Fruit fly (Drosophila melanogaster): Measurements from ENCODE around the gene CG13390.

CG13390 gene

dm6 chr2L:8376717-8377116 lies at the start of gene CG13390, which contains the start of gene CG17294:
Gene CG13390, minus strand, starts transcription at chr2L:8376797.
Gene CG17294, plus strand, starts transcription at chr2L:8377035.
- TF ChIP-seq CG32121 (GFP tag; IDR thresholded peaks at IDR 0.05) (peak; percentile 100), rn (GFP tag; IDR thresholded peaks at IDR 0.05) (peak; percentile 99), CG8159 (tag; optimal IDR thresholded peaks at IDR 0.05) (peak; percentile 100), CG14655 (GFP tag; optimal IDR thresholded peaks at IDR 0.05) (peak; percentile 100), CG15710 (tag; optimal IDR thresholded peaks at IDR 0.05) (peak; percentile 100), CG4496 (GFP tag; IDR thresholded peaks at IDR 0.05) (peak; percentile 100), Pif1A (GFP tag; optimal IDR thresholded peaks at IDR 0.05) (peak; percentile 99), CG17806 (tag; optimal IDR thresholded peaks at IDR 0.05) (peak; percentile 100), fd96Ca (GFP tag; IDR thresholded peaks at IDR 0.05) (peak; percentile 96), CG12605 (GFP tag; IDR thresholded peaks at IDR 0.05) (peak; percentile 99), gl (tag; optimal IDR thresholded peaks at IDR 0.05) (peak; percentile 98), CG34367 (tag; optimal IDR thresholded peaks at IDR 0.05) (peak; percentile 99), EcR (GFP tag; optimal IDR thresholded peaks at IDR 0.05) (peak; percentile 72), Pif1B (GFP tag; optimal IDR thresholded peaks at IDR 0.05) (peak; percentile 99), CG8301 (tag; optimal IDR thresholded peaks at IDR 0.05) (peak; percentile 99), CG10348 (GFP tag; IDR thresholded peaks at IDR 0.05) (peak; percentile 97), D1 (tag; optimal IDR thresholded peaks at IDR 0.05) (peak; percentile 99), CG13204 (GFP tag; optimal IDR thresholded peaks at IDR 0.05) (peak; percentile 98), Snoo (tag; optimal IDR thresholded peaks at IDR 0.05) (peak; percentile 100), Ets98B (GFP tag; IDR thresholded peaks at IDR 0.05) (peak; percentile 100), CG9948 (tag; optimal IDR thresholded peaks at IDR 0.05) (peak; percentile 100)

dm6 chr2L:8425962-8426759 lies 49.6 kb upstream of the CG13390 start:
- no peak for TF ChIP-seq CG8159 (tag; optimal IDR thresholded peaks at IDR 0.05)

- TF ChIP-seq Ets98B (GFP tag; IDR thresholded peaks at IDR 0.05) (no peak), EcR (GFP tag; optimal IDR thresholded peaks at IDR 0.05) (peak; percentile 72)
Observed at dm6 chr2L:8425212-8425611, 48.6 kb upstream of the CG13390 start.

dm6 chr2L:8424662-8425208 lies 48.1 kb upstream of the CG13390 start:
- TF ChIP-seq Ets98B (GFP tag; IDR thresholded peaks at IDR 0.05) (no peak), Pif1A (GFP tag; optimal IDR thresholded peaks at IDR 0.05) (no peak), EcR (GFP tag; optimal IDR thresholded peaks at IDR 0.05) (no peak), gl (tag; optimal IDR thresholded peaks at IDR 0.05) (no peak), Pif1B (GFP tag; optimal IDR thresholded peaks at IDR 0.05) (no peak), D1 (tag; optimal IDR thresholded peaks at IDR 0.05) (no peak), CG8159 (tag; optimal IDR thresholded peaks at IDR 0.05) (no peak), Snoo (tag; optimal IDR thresholded peaks at IDR 0.05) (no peak), CG13204 (GFP tag; optimal IDR thresholded peaks at IDR 0.05) (no peak), CG34367 (tag; optimal IDR thresholded peaks at IDR 0.05) (no peak), CG32121 (GFP tag; IDR thresholded peaks at IDR 0.05) (no peak), CG4496 (GFP tag; IDR thresholded peaks at IDR 0.05) (no peak), CG17806 (tag; optimal IDR thresholded peaks at IDR 0.05) (no peak), fd96Ca (GFP tag; IDR thresholded peaks at IDR 0.05) (no peak), CG12605 (GFP tag; IDR thresholded peaks at IDR 0.05) (no peak), rn (GFP tag; IDR thresholded peaks at IDR 0.05) (no peak), CG14655 (GFP tag; optimal IDR thresholded peaks at IDR 0.05) (no peak), CG9948 (tag; optimal IDR thresholded peaks at IDR 0.05) (no peak), CG8301 (tag; optimal IDR thresholded peaks at IDR 0.05) (no peak), CG10348 (GFP tag; IDR thresholded peaks at IDR 0.05) (no peak)

dm6 chr2L:8424090-8424470 lies 47.5 kb upstream of the CG13390 start:
- TF ChIP-seq EcR (GFP tag; optimal IDR thresholded peaks at IDR 0.05) (peak; percentile 78), CG13204 (GFP tag; optimal IDR thresholded peaks at IDR 0.05) (peak; percentile 37), CG34367 (tag; optimal IDR thresholded peaks at IDR 0.05) (no peak), CG17806 (tag; optimal IDR thresholded peaks at IDR 0.05) (no peak), fd96Ca (GFP tag; IDR thresholded peaks at IDR 0.05) (no peak), Pif1A (GFP tag; optimal IDR thresholded peaks at IDR 0.05) (no peak), gl (tag; optimal IDR thresholded peaks at IDR 0.05) (peak; percentile 42), Pif1B (GFP tag; optimal IDR thresholded peaks at IDR 0.05) (no peak)

dm6 chr2L:8423460-8424089 lies 47.0 kb upstream of the CG13390 start:
- TF ChIP-seq CG14655 (GFP tag; optimal IDR thresholded peaks at IDR 0.05) (no peak), EcR (GFP tag; optimal IDR thresholded peaks at IDR 0.05) (no peak), CG15710 (tag; optimal IDR thresholded peaks at IDR 0.05) (peak; percentile 4), CG34367 (tag; optimal IDR thresholded peaks at IDR 0.05) (no peak), CG32121 (GFP tag; IDR thresholded peaks at IDR 0.05) (no peak), CG9948 (tag; optimal IDR thresholded peaks at IDR 0.05) (no peak), Ets98B (GFP tag; IDR thresholded peaks at IDR 0.05) (no peak), CG4496 (GFP tag; IDR thresholded peaks at IDR 0.05) (no peak), CG8301 (tag; optimal IDR thresholded peaks at IDR 0.05) (no peak), CG12605 (GFP tag; IDR thresholded peaks at IDR 0.05) (no peak), Pif1B (GFP tag; optimal IDR thresholded peaks at IDR 0.05) (peak; percentile 24), D1 (tag; optimal IDR thresholded peaks at IDR 0.05) (no peak), CG13204 (GFP tag; optimal IDR thresholded peaks at IDR 0.05) (no peak), CG10348 (GFP tag; IDR thresholded peaks at IDR 0.05) (no peak), rn (GFP tag; IDR thresholded peaks at IDR 0.05) (no peak), CG8159 (tag; optimal IDR thresholded peaks at IDR 0.05) (peak; percentile 30), CG17806 (tag; optimal IDR thresholded peaks at IDR 0.05) (no peak), Pif1A (GFP tag; optimal IDR thresholded peaks at IDR 0.05) (peak; percentile 16), fd96Ca (GFP tag; IDR thresholded peaks at IDR 0.05) (no peak), gl (tag; optimal IDR thresholded peaks at IDR 0.05) (no peak), Snoo (tag; optimal IDR thresholded peaks at IDR 0.05) (no peak)

Data from whole organism, pupa.